Worm (Caenorhabditis elegans): ENCODE measurements around the gene dbl-1.
A peak's percentile ranks its signal among the peaks of the same experiment; 100 is the strongest.

DNA sequence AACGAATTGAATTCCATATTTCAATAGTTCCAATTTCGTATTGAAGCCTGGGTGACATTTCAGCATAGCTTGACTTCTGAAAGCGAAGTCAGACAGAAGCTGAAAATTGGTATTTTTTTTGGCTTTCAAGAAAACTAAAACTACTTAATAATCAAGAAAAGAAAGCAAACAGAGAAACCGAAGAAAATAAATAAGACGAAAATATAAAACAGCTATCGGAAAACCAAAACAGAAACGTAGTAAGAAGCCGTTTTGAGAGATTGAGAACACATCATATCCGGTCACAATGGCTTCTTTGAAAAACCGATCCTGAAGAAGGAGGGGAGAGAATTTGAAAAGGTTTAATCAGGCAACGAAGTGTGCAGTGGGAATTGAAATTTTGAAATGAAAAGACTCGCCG is 39.7 kb upstream of the dbl-1 start, which contains the start of gene srg-30:
- TF ChIP-seq fkh-10 (GFP tag; optimal IDR thresholded peaks at IDR 0.05) (no peak), lin-15B (tag; optimal IDR thresholded peaks at IDR 0.05) (no peak), ztf-7 (tag; optimal IDR thresholded peaks at IDR 0.05) (no peak), unc-62 (GFP tag; optimal IDR thresholded peaks at IDR 0.05 in 1 of 2) (peak in 1 of 2 experiments; percentile 19), unc-62 (tag; optimal IDR thresholded peaks at IDR 0.05) (no peak), ZK546.5 (tag; optimal IDR thresholded peaks at IDR 0.05) (no peak), arid-1 (GFP tag; conservative IDR thresholded peaks at IDR 0.05) (no peak)
